Fruit fly (Drosophila melanogaster) Kc167 (cell line): ENCODE measurements around the gene CG33947.

ENCODE experiments used
- Myc ChIP-seq: fragments of >200 bp; optimal IDR thresholded peaks from 2 replicates; lab custom pipeline; 2017; ENCODE audit warnings: missing external identifiers
- Sin3A ChIP-seq: fragments of >200 bp; optimal IDR thresholded peaks from 2 replicates; lab custom pipeline; 2018; ENCODE audit warnings: missing external identifiers
- h ChIP-seq: fragments of >200 bp; optimal IDR thresholded peaks from 3 replicates; lab custom pipeline; 2018; ENCODE audit warnings: missing external identifiers
- insv ChIP-seq: fragments of >200 bp; optimal IDR thresholded peaks from 3 replicates; lab custom pipeline; 2018; ENCODE audit warnings: missing external identifiers
- psq ChIP-seq: fragments of >200 bp; optimal IDR thresholded peaks from 2 replicates; lab custom pipeline; 2017; ENCODE audit warnings: missing external identifiers
- ttk ChIP-seq: sonication (Bioruptor generic); optimal IDR thresholded peaks from 2 replicates; lab custom pipeline; 2017; ENCODE audit warnings: missing external identifiers

DNA sequence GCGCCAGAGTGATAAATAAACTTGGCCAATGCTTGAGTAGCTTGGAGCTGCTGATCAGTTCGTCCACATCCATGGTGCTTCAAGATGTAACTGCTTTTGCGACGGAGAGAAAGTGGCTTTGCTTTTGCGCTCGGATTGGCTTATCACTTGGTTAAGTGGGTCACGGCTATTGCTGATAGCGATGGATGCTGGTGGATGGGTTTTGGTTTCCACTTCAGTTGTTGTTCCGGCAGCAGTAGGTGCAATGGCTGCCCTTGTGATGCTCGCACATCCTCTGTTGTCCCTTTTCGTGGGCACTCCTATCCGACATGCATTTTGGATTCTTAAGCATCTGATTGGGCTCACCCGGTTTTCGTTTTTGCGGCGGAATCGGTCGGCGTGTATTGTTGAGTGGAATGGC, 2.0 kb upstream of the CG33947 start:
- TF ChIP-seq Myc (lab: Kevin White, UChicago) (no peak), insv (no peak), psq (no peak), h (lab: Kevin White, UChicago) (no peak), Sin3A (lab: Kevin White, UChicago) (no peak), ttk (lab: Kevin White, UChicago) (no peak)
